Fruit fly (Drosophila melanogaster) whole organism, embryonic: ENCODE measurements around the gene path.

ENCODE experiments used
- Bgb ChIP-seq: fragments of 200-800 bp; sonication (Bioruptor generic); IDR thresholded peaks from 2 replicates; pipeline ENCODE4 v1.3.6; 2022; ENCODE audit warnings: missing biosample characterization, missing genetic modification characterization; ENCODE audit not compliant: partially characterized antibody
- CG1024 ChIP-seq: fragments of 200-800 bp; sonication (Bioruptor generic); IDR thresholded peaks from 2 replicates; pipeline ENCODE4 v1.3.6; 2022; ENCODE audit warnings: missing biosample characterization, missing genetic modification characterization
- CG10654 ChIP-seq: fragments of 200-800 bp; sonication (Bioruptor generic); optimal IDR thresholded peaks from 2 replicates; lab custom pipeline; 2016; ENCODE audit warnings: missing biosample characterization, missing genetic modification characterization
- CG10959 ChIP-seq: fragments of 200-800 bp; sonication (Bioruptor generic); IDR thresholded peaks from 2 replicates; pipeline ENCODE4 v1.3.6; 2022; ENCODE audit warnings: missing biosample characterization, missing genetic modification characterization
- CG10979 ChIP-seq: fragments of 200-800 bp; sonication (Bioruptor generic); optimal IDR thresholded peaks from 2 replicates; lab custom pipeline; 2018; ENCODE audit warnings: missing biosample characterization, mild to moderate bottlenecking, missing genetic modification characterization, moderate library complexity
- CG11504 ChIP-seq: fragments of 200-800 bp; sonication (Bioruptor generic); optimal IDR thresholded peaks from 3 replicates; lab custom pipeline; 2019; ENCODE audit warnings: missing biosample characterization, mild to moderate bottlenecking, missing genetic modification characterization, moderate library complexity
- CG11695 ChIP-seq: fragments of 200-800 bp; sonication (Bioruptor generic); IDR thresholded peaks from 3 replicates; pipeline ENCODE4 v1.3.6; 2022; ENCODE audit warnings: missing biosample characterization, missing genetic modification characterization
- CG12104 ChIP-seq: fragments of 200-800 bp; sonication (Bioruptor generic); optimal IDR thresholded peaks from 3 replicates; lab custom pipeline; 2016; ENCODE audit warnings: missing biosample characterization, missing genetic modification characterization
- CG13123 ChIP-seq: fragments of 200-800 bp; sonication (Bioruptor generic); optimal IDR thresholded peaks from 2 replicates; lab custom pipeline; 2016; ENCODE audit warnings: missing biosample characterization, missing genetic modification characterization
- CG14441 ChIP-seq: fragments of 200-800 bp; sonication (Bioruptor generic); IDR thresholded peaks from 2 replicates; pipeline ENCODE4 v1.3.6; 2022; ENCODE audit warnings: missing biosample characterization, missing genetic modification characterization
- CG17568 ChIP-seq: fragments of 200-800 bp; sonication (Bioruptor generic); optimal IDR thresholded peaks from 2 replicates; lab custom pipeline; 2018; ENCODE audit warnings: missing biosample characterization, mild to moderate bottlenecking, missing genetic modification characterization, moderate library complexity
- CG2889 ChIP-seq: fragments of 200-800 bp; sonication (Bioruptor generic); IDR thresholded peaks from 3 replicates; pipeline ENCODE4 v1.3.6; 2022; ENCODE audit warnings: missing biosample characterization, missing genetic modification characterization
- CG30020 ChIP-seq: fragments of 200-800 bp; optimal IDR thresholded peaks from 2 replicates; lab custom pipeline; 2019; ENCODE audit warnings: missing biosample characterization, mild to moderate bottlenecking, missing genetic modification characterization, moderate library complexity
- CG3065 ChIP-seq: fragments of 200-800 bp; sonication (Bioruptor generic); optimal IDR thresholded peaks from 2 replicates; lab custom pipeline; 2016; ENCODE audit warnings: missing biosample characterization, missing genetic modification characterization
- CG33557 ChIP-seq: fragments of 200-800 bp; sonication (Bioruptor generic); optimal IDR thresholded peaks from 2 replicates; lab custom pipeline; 2019; ENCODE audit warnings: missing biosample characterization, mild to moderate bottlenecking, missing genetic modification characterization, moderate library complexity
- CG5245 ChIP-seq: fragments of 200-800 bp; sonication (Bioruptor generic); optimal IDR thresholded peaks from 3 replicates; lab custom pipeline; 2016; ENCODE audit warnings: missing biosample characterization, missing genetic modification characterization
- CG6654 ChIP-seq: fragments of 200-800 bp; sonication (Bioruptor generic); optimal IDR thresholded peaks from 2 replicates; lab custom pipeline; 2017; ENCODE audit warnings: missing biosample characterization, mild to moderate bottlenecking, missing genetic modification characterization
- CG7928 ChIP-seq: fragments of 200-800 bp; sonication (Bioruptor generic); optimal IDR thresholded peaks from 2 replicates; lab custom pipeline; 2017; ENCODE audit warnings: missing biosample characterization, mild to moderate bottlenecking, missing genetic modification characterization
- CG8388 ChIP-seq: fragments of 200-800 bp; sonication (Bioruptor generic); optimal IDR thresholded peaks from 2 replicates; lab custom pipeline; 2019; ENCODE audit warnings: missing biosample characterization, mild to moderate bottlenecking, missing genetic modification characterization, moderate library complexity
- CG8765 ChIP-seq: fragments of 200-800 bp; sonication (Bioruptor generic); IDR thresholded peaks from 2 replicates; pipeline ENCODE4 v1.3.6; 2022; ENCODE audit warnings: missing biosample characterization, missing genetic modification characterization
- CG9437 ChIP-seq: fragments of 200-800 bp; sonication (Bioruptor generic); optimal IDR thresholded peaks from 2 replicates; lab custom pipeline; 2018; ENCODE audit warnings: missing biosample characterization, mild to moderate bottlenecking, missing genetic modification characterization
- CoRest ChIP-seq: fragments of 200-800 bp; sonication (Bioruptor generic); optimal IDR thresholded peaks from 3 replicates; lab custom pipeline; 2018; ENCODE audit warnings: missing biosample characterization, mild to moderate bottlenecking, missing genetic modification characterization, moderate library complexity
- D ChIP-seq, 2 experiments: fragments of 200-800 bp in 1 of 2; fragments of >200 bp in 1 of 2; sonication (Bioruptor generic) in 1 of 2; optimal IDR thresholded peaks; 2 replicates in 1 of 2; 3 replicates in 1 of 2; lab custom pipeline; 2017; ENCODE audit warnings: mild to moderate bottlenecking in 1 of 2, missing biosample characterization in 1 of 2, missing genetic modification characterization in 1 of 2, missing genetic modification reagents in 1 of 2
- Dad ChIP-seq: fragments of 200-800 bp; sonication (Bioruptor generic); optimal IDR thresholded peaks from 3 replicates; lab custom pipeline; 2016; ENCODE audit warnings: missing biosample characterization, missing genetic modification characterization
- Dip2 ChIP-seq: fragments of 200-800 bp; sonication (Bioruptor generic); IDR thresholded peaks from 2 replicates; pipeline ENCODE4 v1.3.6; 2022; ENCODE audit warnings: missing biosample characterization, missing genetic modification characterization
- Mrtf ChIP-seq: fragments of 200-800 bp; sonication (Bioruptor generic); IDR thresholded peaks from 3 replicates; pipeline ENCODE4 v1.3.6; 2022; ENCODE audit warnings: missing biosample characterization, missing genetic modification characterization
- Oaz ChIP-seq: fragments of 200-800 bp; sonication (Bioruptor generic); IDR thresholded peaks from 2 replicates; pipeline ENCODE4 v1.3.6; 2022; ENCODE audit warnings: missing biosample characterization, missing genetic modification characterization
- Ptx1 ChIP-seq: fragments of 200-800 bp; sonication (Bioruptor generic); IDR thresholded peaks from 2 replicates; pipeline ENCODE4 v1.3.6; 2022; ENCODE audit warnings: missing biosample characterization, missing genetic modification characterization
- Six4 ChIP-seq: fragments of 200-800 bp; sonication (Bioruptor generic); optimal IDR thresholded peaks from 2 replicates; lab custom pipeline; 2016; ENCODE audit warnings: missing biosample characterization, missing genetic modification characterization
- Ssrp ChIP-seq: fragments of 200-800 bp; sonication (Bioruptor generic); optimal IDR thresholded peaks from 2 replicates; lab custom pipeline; 2018; ENCODE audit warnings: missing biosample characterization, mild to moderate bottlenecking, missing genetic modification characterization, moderate library complexity
- Xbp1 ChIP-seq: fragments of 200-800 bp; sonication (Bioruptor generic); optimal IDR thresholded peaks from 3 replicates; lab custom pipeline; 2016; ENCODE audit warnings: missing biosample characterization, mild to moderate bottlenecking, missing genetic modification characterization
- cad ChIP-seq: fragments of >200 bp; optimal IDR thresholded peaks from 2 replicates; lab custom pipeline; 2017; ENCODE audit warnings: missing biosample characterization, missing genetic modification characterization
- disco-r ChIP-seq: fragments of 200-800 bp; sonication (Bioruptor generic); optimal IDR thresholded peaks from 2 replicates; lab custom pipeline; 2016; ENCODE audit warnings: missing biosample characterization, missing genetic modification characterization
- exex ChIP-seq: fragments of 200-800 bp; sonication (Bioruptor generic); optimal IDR thresholded peaks from 4 replicates; lab custom pipeline; 2018; ENCODE audit warnings: missing biosample characterization, mild to moderate bottlenecking, missing genetic modification characterization, moderate library complexity
- ftz-f1 ChIP-seq: fragments of 200-800 bp; sonication (Bioruptor generic); optimal IDR thresholded peaks from 2 replicates; lab custom pipeline; 2016; ENCODE audit warnings: missing biosample characterization, missing genetic modification characterization
- gfzf ChIP-seq: fragments of 200-800 bp; sonication (Bioruptor generic); optimal IDR thresholded peaks from 2 replicates; lab custom pipeline; 2016; ENCODE audit warnings: missing biosample characterization, mild to moderate bottlenecking, missing genetic modification characterization, moderate library complexity
- jing ChIP-seq: fragments of 200-800 bp; sonication (Bioruptor generic); optimal IDR thresholded peaks from 2 replicates; lab custom pipeline; 2018; ENCODE audit warnings: missing biosample characterization, mild to moderate bottlenecking, missing genetic modification characterization
- klu ChIP-seq: fragments of 200-800 bp; sonication (Bioruptor generic); IDR thresholded peaks from 2 replicates; pipeline ENCODE4 v1.3.6; 2022; ENCODE audit warnings: missing biosample characterization, missing genetic modification characterization
- odd ChIP-seq: fragments of 200-800 bp; sonication (Bioruptor generic); optimal IDR thresholded peaks from 2 replicates; lab custom pipeline; 2017; ENCODE audit warnings: missing biosample characterization, mild to moderate bottlenecking, missing genetic modification characterization
- p53 ChIP-seq: fragments of 200-800 bp; sonication (Bioruptor generic); optimal IDR thresholded peaks from 2 replicates; lab custom pipeline; 2016; ENCODE audit warnings: missing biosample characterization, missing genetic modification characterization
- psq ChIP-seq: fragments of 200-800 bp; sonication (Bioruptor generic); optimal IDR thresholded peaks from 2 replicates; lab custom pipeline; 2017; ENCODE audit warnings: missing biosample characterization, missing genetic modification characterization
- repo ChIP-seq: fragments of 200-800 bp; sonication (Bioruptor generic); optimal IDR thresholded peaks from 2 replicates; lab custom pipeline; 2016; ENCODE audit warnings: missing biosample characterization, missing genetic modification characterization
- sc ChIP-seq, 3 experiments: fragments of >200 bp in 2 of 3; fragments of 200-800 bp in 1 of 3; sonication (Bioruptor generic) in 1 of 3; optimal IDR thresholded peaks; 2 replicates in 2 of 3; 3 replicates in 1 of 3; lab custom pipeline; 2017; ENCODE audit warnings: mild to moderate bottlenecking in 1 of 3, missing biosample characterization in 1 of 3, missing genetic modification characterization in 1 of 3, missing genetic modification reagents in 1 of 3
- sens-2 ChIP-seq: fragments of 200-800 bp; sonication (Bioruptor generic); IDR thresholded peaks from 2 replicates; pipeline ENCODE4 v1.3.6; 2022; ENCODE audit warnings: missing biosample characterization, missing genetic modification characterization
- sim ChIP-seq: fragments of 200-800 bp; sonication (Bioruptor generic); IDR thresholded peaks from 2 replicates; pipeline ENCODE4 v1.3.6; 2022; ENCODE audit warnings: missing biosample characterization, missing genetic modification characterization
- slbo ChIP-seq: fragments of 200-800 bp; sonication (Bioruptor generic); IDR thresholded peaks from 2 replicates; pipeline ENCODE4 v1.3.6; 2022; ENCODE audit warnings: missing biosample characterization, missing genetic modification characterization
- stwl ChIP-seq: fragments of 200-800 bp; sonication (Bioruptor generic); optimal IDR thresholded peaks from 3 replicates; lab custom pipeline; 2018; ENCODE audit warnings: missing biosample characterization, mild to moderate bottlenecking, missing genetic modification characterization, moderate library complexity
- tin ChIP-seq: fragments of 200-800 bp; sonication (Bioruptor generic); optimal IDR thresholded peaks from 3 replicates; lab custom pipeline; 2016; ENCODE audit warnings: missing biosample characterization, missing genetic modification characterization
- zfh1 ChIP-seq: fragments of 200-800 bp; sonication (Bioruptor generic); IDR thresholded peaks from 3 replicates; pipeline ENCODE4 v1.3.6; 2022; ENCODE audit warnings: missing biosample characterization, missing genetic modification characterization

Gene path

dm6 chr3L:9460775-9461491, 44.2 kb downstream of the path start, which contains the start of the genes CG3434 and CG44838 (continued):
- TF ChIP-seq CG13123 (GFP tag; lab: Kevin White, UChicago) (peak; percentile 74), CG3065 (peak; percentile 51), CG12104 (GFP tag; lab: Kevin White, UChicago) (peak; percentile 54), CG7928 (GFP tag; lab: Kevin White, UChicago) (peak; percentile 58), CG11695 (GFP tag; lab: Robert Waterston, UW) (peak; percentile 67; the same call in 2 of the 3 replicates), CG6654 (GFP tag; lab: Kevin White, UChicago) (no peak), CG8765 (GFP tag; lab: Robert Waterston, UW) (peak; percentile 64), CG33557 (GFP tag; lab: Kevin White, UChicago) (peak; percentile 82), CG30020 (tag; lab: Kevin White, UChicago) (peak; percentile 75), slbo (GFP tag; lab: Robert Waterston, UW) (peak; percentile 81), ftz-f1 (peak; percentile 13), repo (GFP tag; lab: Kevin White, UChicago) (no peak), Dip2 (GFP tag; lab: Robert Waterston, UW) (no peak), psq (GFP tag; lab: Kevin White, UChicago) (peak; percentile 77), disco-r (GFP tag; lab: Kevin White, UChicago) (no peak), jing (GFP tag; lab: Kevin White, UChicago) (no peak), zfh1 (peak; percentile 68; the same call in 2 of the 3 replicates), odd (peak; percentile 44), Ssrp (tag; lab: Kevin White, UChicago) (peak; percentile 75), CG17568 (peak; percentile 64), CG10959 (no peak), Oaz (no peak), D (optimal IDR thresholded peaks at IDR 0.05; lab: Kevin White, UChicago) (no peak), D (GFP tag; optimal IDR thresholded peaks at IDR 0.05; lab: Kevin White, UChicago) (peak; percentile 70), Xbp1 (GFP tag; lab: Kevin White, UChicago) (peak; percentile 88), Dad (peak; percentile 71), CoRest (tag; lab: Kevin White, UChicago) (peak; percentile 88), CG10654 (peak; percentile 77), p53 (GFP tag; lab: Kevin White, UChicago) (peak; percentile 39), CG1024 (GFP tag; lab: Robert Waterston, UW) (0 out of 2 replicates have a peak, but pooled peaks have one; percentile 38), CG8388 (GFP tag; lab: Kevin White, UChicago) (peak; percentile 75), sens-2 (no peak), Mrtf (GFP tag; lab: Robert Waterston, UW) (peak; percentile 68; the same call in 2 of the 3 replicates), CG9437 (GFP tag; lab: Kevin White, UChicago) (peak; percentile 82), klu (GFP tag; lab: Robert Waterston, UW) (peak; percentile 51; the same call in 1 of the 2 replicates), sim (GFP tag; lab: Robert Waterston, UW) (no peak), stwl (tag; lab: Kevin White, UChicago) (peak; percentile 75), tin (GFP tag; lab: Kevin White, UChicago) (peak; percentile 84), Six4 (GFP tag; lab: Kevin White, UChicago) (peak; percentile 80), CG11504 (tag; lab: Kevin White, UChicago) (peak; percentile 79), sc (optimal IDR thresholded peaks at IDR 0.05; lab: Kevin White, UChicago) (no peak), sc (GFP tag; optimal IDR thresholded peaks at IDR 0.05; lab: Kevin White, UChicago) (peak; percentile 70), Bgb (GFP tag; lab: Robert Waterston, UW) (peak; percentile 35; the same call in 1 of the 2 replicates), exex (tag; lab: Kevin White, UChicago) (peak; percentile 45), cad (peak; percentile 15), gfzf (peak; percentile 16), Ptx1 (GFP tag; lab: Robert Waterston, UW) (peak; percentile 80), CG5245 (peak; percentile 76), CG10979 (peak; percentile 73), CG14441 (GFP tag; lab: Robert Waterston, UW) (peak; percentile 76), CG2889 (GFP tag; lab: Robert Waterston, UW) (peak; percentile 60; the same call in 2 of the 3 replicates)
